Worm (Caenorhabditis elegans) whole organism, L1 larva: Measurements from ENCODE around the gene C01G10.17.

ENCODE experiments used
- F16B12.6 ChIP-seq: fragments of 150-350 bp; optimal IDR thresholded peaks from 2 replicates; lab custom pipeline; 2014; ENCODE audit warnings: missing biosample characterization, missing genetic modification characterization
- elt-2 ChIP-seq: sonication (generic microtip); optimal IDR thresholded peaks from 2 replicates; lab custom pipeline; 2016; ENCODE audit warnings: missing genetic modification characterization, mild to moderate bottlenecking, inconsistent platforms, missing compliant biosample characterization, missing genetic modification reagents
- lin-13 ChIP-seq: fragments of 150-350 bp; optimal IDR thresholded peaks from 2 replicates; lab custom pipeline; 2014; ENCODE audit warnings: missing biosample characterization, missing genetic modification reagents, missing genetic modification characterization
- nhr-11 ChIP-seq: fragments of 150-350 bp; optimal IDR thresholded peaks from 2 replicates; lab custom pipeline; 2014; ENCODE audit warnings: missing biosample characterization, missing genetic modification characterization
- nhr-19 ChIP-seq: fragments of 200-800 bp; sonication (Bioruptor generic); conservative IDR thresholded peaks from 2 replicates; pipeline ENCODE4 v1.3.6; 2022; ENCODE audit warnings: missing genetic modification characterization, missing compliant biosample characterization
- nhr-28 ChIP-seq: fragments of 150-350 bp; optimal IDR thresholded peaks from 2 replicates; lab custom pipeline; 2014; ENCODE audit warnings: missing biosample characterization, missing genetic modification characterization
- pqm-1 ChIP-seq: sonication (generic microtip); optimal IDR thresholded peaks from 3 replicates; lab custom pipeline; 2017; ENCODE audit warnings: missing biosample characterization, missing genetic modification characterization
- unc-62 ChIP-seq: fragments of 150-350 bp; optimal IDR thresholded peaks from 2 replicates; lab custom pipeline; 2014; ENCODE audit warnings: missing biosample characterization, missing genetic modification reagents, missing genetic modification characterization

DNA sequence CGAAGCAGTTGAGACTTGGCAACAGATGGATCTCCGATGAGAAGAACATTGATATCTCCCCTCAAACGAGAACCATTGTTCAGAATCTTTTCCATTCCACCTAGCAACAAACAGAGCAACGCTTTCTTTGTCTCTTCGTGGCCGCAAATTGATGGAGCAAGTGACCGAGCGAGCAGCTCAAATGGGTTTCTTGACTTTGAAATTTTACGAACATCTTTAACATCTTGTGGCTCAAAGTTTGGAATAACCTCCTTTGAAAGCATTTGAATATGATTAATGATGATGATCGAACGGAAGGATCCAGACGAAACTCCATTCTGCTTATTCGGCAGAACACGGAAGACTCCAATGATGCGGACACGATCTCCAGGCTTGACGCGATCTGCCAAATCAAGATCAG, 32.1 kb upstream of the C01G10.17 start:
- TF ChIP-seq nhr-19: no peak
- no peak for TF ChIP-seq nhr-11
- TF ChIP-seq unc-62 (GFP tag; lab: Kevin White, UChicago): no peak
- TF ChIP-seq pqm-1: no peak
- TF ChIP-seq F16B12.6 (tag; lab: Kevin White, UChicago): no peak
- no peak for TF ChIP-seq nhr-28 (tag; lab: Kevin White, UChicago)
- TF ChIP-seq lin-13 (GFP tag; lab: Kevin White, UChicago): no peak
- TF ChIP-seq elt-2 (tag; lab: Kevin White, UChicago): no peak
